Fruit fly (Drosophila melanogaster) whole organism, embryonic: Measurements from ENCODE around the gene CG4586.
A peak's percentile ranks its signal among the peaks of the same experiment; 100 is the strongest.

Experiments
- Awh ChIP-seq: fragments of 200-800 bp; sonication (Bioruptor generic); IDR thresholded peaks from 2 replicates; pipeline ENCODE4, ENCODE4 v1.3.6; 2022; ENCODE audit warnings: missing biosample characterization, missing genetic modification characterization
- Bteb2 ChIP-seq: fragments of 200-800 bp; sonication (Bioruptor generic); optimal IDR thresholded peaks from 2 replicates; lab custom pipeline; 2016; ENCODE audit warnings: missing biosample characterization, missing genetic modification characterization
- CG10565 ChIP-seq: fragments of 200-800 bp; sonication (Bioruptor generic); optimal IDR thresholded peaks from 3 replicates; lab custom pipeline; 2016; ENCODE audit warnings: missing biosample characterization, mild to moderate bottlenecking, missing genetic modification characterization
- CG11398 ChIP-seq: fragments of 200-800 bp; sonication (Bioruptor generic); optimal IDR thresholded peaks from 2 replicates; lab custom pipeline; 2016; ENCODE audit warnings: missing biosample characterization, missing genetic modification characterization
- CG12104 ChIP-seq: fragments of 200-800 bp; sonication (Bioruptor generic); optimal IDR thresholded peaks from 3 replicates; lab custom pipeline; 2016; ENCODE audit warnings: missing biosample characterization, missing genetic modification characterization
- CG13287 ChIP-seq: fragments of 200-800 bp; sonication (Bioruptor generic); IDR thresholded peaks from 2 replicates; pipeline ENCODE4 v1.3.6; 2022; ENCODE audit warnings: missing biosample characterization, missing genetic modification characterization; ENCODE audit not compliant: partially characterized antibody
- CG14860 ChIP-seq: fragments of 200-800 bp; sonication (Bioruptor generic); IDR thresholded peaks from 3 replicates; pipeline ENCODE4 v1.3.6; 2022; ENCODE audit warnings: missing biosample characterization, missing genetic modification characterization; ENCODE audit not compliant: partially characterized antibody
- CG14965 ChIP-seq: fragments of 200-800 bp; sonication (Bioruptor generic); optimal IDR thresholded peaks from 2 replicates; lab custom pipeline; 2016; ENCODE audit warnings: missing biosample characterization, missing genetic modification characterization, borderline replicate concordance
- CG1792 ChIP-seq: fragments of 200-800 bp; sonication (Bioruptor generic); optimal IDR thresholded peaks from 2 replicates; lab custom pipeline; 2016; ENCODE audit warnings: missing biosample characterization, missing genetic modification characterization
- CG18619 ChIP-seq: fragments of 200-800 bp; sonication (Bioruptor generic); optimal IDR thresholded peaks from 3 replicates; lab custom pipeline; 2017; ENCODE audit warnings: missing biosample characterization, mild to moderate bottlenecking, missing genetic modification characterization
- CG18764 ChIP-seq: fragments of 200-800 bp; sonication (Bioruptor generic); optimal IDR thresholded peaks from 3 replicates; lab custom pipeline; 2016; ENCODE audit warnings: missing biosample characterization, missing genetic modification characterization
- CG2875 ChIP-seq: fragments of 200-800 bp; sonication (Bioruptor generic); optimal IDR thresholded peaks from 2 replicates; lab custom pipeline; 2017; ENCODE audit warnings: missing biosample characterization, mild to moderate bottlenecking, missing genetic modification characterization, missing genetic modification reagents
- CG30403 ChIP-seq: fragments of 200-800 bp; sonication (Bioruptor generic); optimal IDR thresholded peaks from 3 replicates; lab custom pipeline; 2016; ENCODE audit warnings: missing biosample characterization, missing genetic modification characterization
- CG3163 ChIP-seq: fragments of 200-800 bp; sonication (Bioruptor generic); optimal IDR thresholded peaks from 3 replicates; lab custom pipeline; 2016; ENCODE audit warnings: missing biosample characterization, missing genetic modification characterization
- CG4360 ChIP-seq: fragments of 200-800 bp; sonication (Bioruptor generic); IDR thresholded peaks from 2 replicates; pipeline ENCODE4 v1.3.6; 2022; ENCODE audit warnings: missing biosample characterization, missing genetic modification characterization
- CG6654 ChIP-seq: fragments of 200-800 bp; sonication (Bioruptor generic); optimal IDR thresholded peaks from 2 replicates; lab custom pipeline; 2017; ENCODE audit warnings: missing biosample characterization, mild to moderate bottlenecking, missing genetic modification characterization
- CG7271 ChIP-seq: fragments of 200-800 bp; sonication (Bioruptor generic); optimal IDR thresholded peaks from 2 replicates; lab custom pipeline; 2018; ENCODE audit warnings: missing biosample characterization, mild to moderate bottlenecking, missing genetic modification characterization, moderate library complexity
- CG7928 ChIP-seq: fragments of 200-800 bp; sonication (Bioruptor generic); optimal IDR thresholded peaks from 2 replicates; lab custom pipeline; 2017; ENCODE audit warnings: missing biosample characterization, mild to moderate bottlenecking, missing genetic modification characterization
- CG8290 ChIP-seq, 3 experiments: fragments of 200-800 bp; sonication (Bioruptor generic); optimal IDR thresholded peaks; 2 replicates each; lab custom pipeline; 2016 to 2019; ENCODE audit warnings: missing biosample characterization in 3 of 3, missing genetic modification characterization in 3 of 3, mild to moderate bottlenecking in 2 of 3, moderate library complexity in 1 of 3
- CG8478 ChIP-seq: fragments of >200 bp; optimal IDR thresholded peaks from 2 replicates; lab custom pipeline; 2018
- CG9727 ChIP-seq: fragments of 200-800 bp; sonication (Bioruptor generic); optimal IDR thresholded peaks from 3 replicates; lab custom pipeline; 2017; ENCODE audit warnings: missing biosample characterization, mild to moderate bottlenecking, missing genetic modification characterization
- CG9932 ChIP-seq: fragments of 200-800 bp; sonication (Bioruptor generic); IDR thresholded peaks from 2 replicates; pipeline ENCODE4 v1.3.6; 2022; ENCODE audit warnings: missing biosample characterization, missing genetic modification characterization
- Dfd ChIP-seq, 2 experiments: fragments of >200 bp; optimal IDR thresholded peaks; 2 replicates each; lab custom pipeline; 2017; ENCODE audit warnings: missing biosample characterization in 2 of 2, missing genetic modification characterization in 2 of 2
- HLHmδ ChIP-seq: fragments of 200-800 bp; sonication (Bioruptor generic); optimal IDR thresholded peaks from 2 replicates; lab custom pipeline; 2018; ENCODE audit warnings: missing biosample characterization, mild to moderate bottlenecking, missing genetic modification characterization, moderate library complexity
- Hr3 ChIP-seq: fragments of 200-800 bp; sonication (Bioruptor generic); optimal IDR thresholded peaks from 3 replicates; lab custom pipeline; 2016; ENCODE audit warnings: missing biosample characterization, missing genetic modification characterization
- Sry-β ChIP-seq: fragments of 200-800 bp; sonication (Bioruptor generic); optimal IDR thresholded peaks from 2 replicates; lab custom pipeline; 2018; ENCODE audit warnings: missing biosample characterization, mild to moderate bottlenecking, missing genetic modification characterization, moderate library complexity
- Xbp1 ChIP-seq: fragments of 200-800 bp; sonication (Bioruptor generic); optimal IDR thresholded peaks from 3 replicates; lab custom pipeline; 2016; ENCODE audit warnings: missing biosample characterization, mild to moderate bottlenecking, missing genetic modification characterization
- abd-A ChIP-seq: fragments of 200-800 bp; sonication (Bioruptor generic); optimal IDR thresholded peaks from 3 replicates; lab custom pipeline; 2019; ENCODE audit warnings: missing biosample characterization, mild to moderate bottlenecking, missing genetic modification characterization, moderate library complexity
- ap ChIP-seq: fragments of 200-800 bp; sonication (Bioruptor generic); IDR thresholded peaks from 2 replicates; pipeline ENCODE4 v1.3.6; 2022; ENCODE audit warnings: missing biosample characterization, missing genetic modification characterization
- ase ChIP-seq: fragments of 200-800 bp; sonication (Bioruptor generic); IDR thresholded peaks from 3 replicates; pipeline ENCODE4 v1.3.6; 2022; ENCODE audit warnings: missing biosample characterization, missing genetic modification characterization
- dan ChIP-seq: fragments of 200-800 bp; sonication (Bioruptor generic); IDR thresholded peaks from 2 replicates; pipeline ENCODE4 v1.3.6; 2022; ENCODE audit warnings: missing biosample characterization, missing genetic modification characterization
- danr ChIP-seq: fragments of 200-800 bp; sonication (Bioruptor generic); IDR thresholded peaks from 2 replicates; pipeline ENCODE4 v1.3.6; 2022; ENCODE audit warnings: missing biosample characterization, missing genetic modification characterization
- emc ChIP-seq: fragments of 200-800 bp; sonication (Bioruptor generic); optimal IDR thresholded peaks from 2 replicates; lab custom pipeline; 2016; ENCODE audit warnings: missing biosample characterization, missing genetic modification characterization
- ewg ChIP-seq: fragments of 200-800 bp; sonication (Bioruptor generic); optimal IDR thresholded peaks from 3 replicates; lab custom pipeline; 2017; ENCODE audit warnings: mild to moderate bottlenecking, missing biosample characterization, missing genetic modification reagents, missing genetic modification characterization
- fu2 ChIP-seq: fragments of 200-800 bp; sonication (Bioruptor generic); optimal IDR thresholded peaks from 2 replicates; lab custom pipeline; 2016; ENCODE audit warnings: missing biosample characterization, missing genetic modification characterization
- hkb ChIP-seq, 2 experiments: fragments of 200-800 bp in 1 of 2; fragments of >200 bp in 1 of 2; sonication (Bioruptor generic) in 1 of 2; IDR thresholded peaks in 1 of 2; optimal IDR thresholded peaks in 1 of 2; 2 replicates each; pipeline versions ENCODE4 v1.3.6 to Lab custom; 2017 to 2022; ENCODE audit warnings: missing biosample characterization in 1 of 2, missing genetic modification characterization in 1 of 2
- ken ChIP-seq: fragments of 200-800 bp; sonication (Bioruptor generic); IDR thresholded peaks from 3 replicates; pipeline ENCODE4 v1.3.6; 2022; ENCODE audit warnings: missing biosample characterization, missing genetic modification characterization
- lab ChIP-seq: fragments of 200-800 bp; sonication (Bioruptor generic); optimal IDR thresholded peaks from 3 replicates; lab custom pipeline; 2017; ENCODE audit warnings: missing biosample characterization, missing genetic modification characterization, mild to moderate bottlenecking, moderate library complexity, missing genetic modification reagents
- lilli ChIP-seq: fragments of 200-800 bp; sonication (Bioruptor generic); optimal IDR thresholded peaks from 3 replicates; lab custom pipeline; 2016; ENCODE audit warnings: missing biosample characterization, missing genetic modification characterization
- onecut ChIP-seq: fragments of 200-800 bp; sonication (Bioruptor generic); IDR thresholded peaks from 2 replicates; pipeline ENCODE4 v1.3.6; 2022; ENCODE audit warnings: missing biosample characterization, missing genetic modification characterization
- prd ChIP-seq, 3 experiments: fragments of >200 bp in 2 of 3; fragments of 200-800 bp in 1 of 3; sonication (Bioruptor generic) in 1 of 3; optimal IDR thresholded peaks in 2 of 3; IDR thresholded peaks in 1 of 3; 2 replicates in 2 of 3; 3 replicates in 1 of 3; pipeline versions ENCODE4 v1.3.6 to Lab custom; 2017 to 2022; ENCODE audit warnings: missing biosample characterization in 1 of 3, missing genetic modification characterization in 1 of 3
- ro ChIP-seq: fragments of 200-800 bp; sonication (Bioruptor generic); IDR thresholded peaks from 2 replicates; pipeline ENCODE4 v1.3.6; 2022; ENCODE audit warnings: missing biosample characterization, missing genetic modification characterization
- seq ChIP-seq: fragments of 200-800 bp; sonication (Bioruptor generic); IDR thresholded peaks from 2 replicates; pipeline ENCODE4 v1.3.6; 2022; ENCODE audit warnings: missing biosample characterization, missing genetic modification characterization
- slbo ChIP-seq: fragments of 200-800 bp; sonication (Bioruptor generic); IDR thresholded peaks from 2 replicates; pipeline ENCODE4 v1.3.6; 2022; ENCODE audit warnings: missing biosample characterization, missing genetic modification characterization
- slou ChIP-seq: fragments of 200-800 bp; sonication (Bioruptor generic); optimal IDR thresholded peaks from 3 replicates; lab custom pipeline; 2016; ENCODE audit warnings: missing biosample characterization, missing genetic modification characterization
- sqz ChIP-seq: fragments of 200-800 bp; sonication (Bioruptor generic); optimal IDR thresholded peaks from 3 replicates; lab custom pipeline; 2018; ENCODE audit warnings: missing biosample characterization, mild to moderate bottlenecking, missing genetic modification characterization
- tll ChIP-seq, 2 experiments: fragments of 200-800 bp in 1 of 2; fragments of >200 bp in 1 of 2; sonication (Bioruptor generic) in 1 of 2; optimal IDR thresholded peaks; 2 replicates each; lab custom pipeline; 2017 to 2019; ENCODE audit warnings: missing biosample characterization in 2 of 2, missing genetic modification characterization in 2 of 2, mild to moderate bottlenecking in 1 of 2, moderate library complexity in 1 of 2
- zen ChIP-seq: fragments of 200-800 bp; sonication (Bioruptor generic); optimal IDR thresholded peaks from 3 replicates; lab custom pipeline; 2018; ENCODE audit warnings: missing biosample characterization, mild to moderate bottlenecking, missing genetic modification characterization, moderate library complexity
- zfh1 ChIP-seq: fragments of 200-800 bp; sonication (Bioruptor generic); IDR thresholded peaks from 3 replicates; pipeline ENCODE4 v1.3.6; 2022; ENCODE audit warnings: missing biosample characterization, missing genetic modification characterization

The CG4586 gene

dm6 chrX:7001135-7001769 is 31.5 kb downstream of the CG4586 start (continued):
- no peak for TF ChIP-seq Bteb2 (GFP tag; lab: Kevin White, UChicago)
- TF ChIP-seq slou, result no peak
- TF ChIP-seq CG4360 (GFP tag; lab: Robert Waterston, UW), result no peak
- no peak for TF ChIP-seq fu2 (GFP tag; lab: Kevin White, UChicago)
- no peak for TF ChIP-seq CG8290 (GFP tag; optimal IDR thresholded peaks at IDR 0.05; lab: Kevin White, UChicago)
- TF ChIP-seq CG8290 (tag; optimal IDR thresholded peaks at IDR 0.05; lab: Kevin White, UChicago), result peak; percentile 1 to 9
- no peak for TF ChIP-seq ken (GFP tag; lab: Robert Waterston, UW)
- TF ChIP-seq Awh (GFP tag; lab: Robert Waterston, UW), result no peak
- no peak for TF ChIP-seq ap
- TF ChIP-seq Xbp1, result peak; percentile 32
- TF ChIP-seq CG11398 (GFP tag; lab: Kevin White, UChicago), result no peak
- no peak for TF ChIP-seq Sry-β (GFP tag; lab: Kevin White, UChicago)
- TF ChIP-seq CG14965 (GFP tag; lab: Kevin White, UChicago), result no peak
- TF ChIP-seq hkb (optimal IDR thresholded peaks at IDR 0.05; lab: Kevin White, UChicago), result no peak
- peak; percentile 38; the same call in 1 of the 2 replicates for TF ChIP-seq hkb (GFP tag; IDR thresholded peaks at IDR 0.05; lab: Robert Waterston, UW)
- no peak for TF ChIP-seq HLHmδ (GFP tag; lab: Kevin White, UChicago)
- TF ChIP-seq CG6654 (GFP tag; lab: Kevin White, UChicago), result no peak
- TF ChIP-seq lilli (GFP tag; lab: Kevin White, UChicago), result no peak
- TF ChIP-seq slbo (GFP tag; lab: Robert Waterston, UW), result peak; percentile 57; the same call in 1 of the 2 replicates
- no peak for TF ChIP-seq CG2875 (GFP tag; lab: Kevin White, UChicago)
- TF ChIP-seq danr (GFP tag; lab: Robert Waterston, UW), result no peak
- no peak for TF ChIP-seq Hr3
- TF ChIP-seq CG7271, result no peak
- TF ChIP-seq Dfd (GFP tag; optimal IDR thresholded peaks at IDR 0.05; lab: Kevin White, UChicago), result no peak
- no peak for TF ChIP-seq onecut (GFP tag; lab: Robert Waterston, UW)
- no peak for TF ChIP-seq CG8478 (lab: Kevin White, UChicago)
- TF ChIP-seq CG3163 (GFP tag; lab: Kevin White, UChicago), result no peak
- TF ChIP-seq sqz (GFP tag; lab: Kevin White, UChicago), result no peak
- TF ChIP-seq dan (GFP tag; lab: Robert Waterston, UW), result no peak
- no peak for TF ChIP-seq zen (tag; lab: Kevin White, UChicago)
- TF ChIP-seq CG18619 (GFP tag; lab: Kevin White, UChicago), result peak; percentile 46
- TF ChIP-seq CG1792, result peak; percentile 23
- TF ChIP-seq tll (GFP tag; optimal IDR thresholded peaks at IDR 0.05; lab: Kevin White, UChicago), result no peak
- TF ChIP-seq abd-A (tag; lab: Kevin White, UChicago), result no peak
- TF ChIP-seq ro (GFP tag; lab: Robert Waterston, UW), result no peak
- no peak for TF ChIP-seq CG10565 (GFP tag; lab: Kevin White, UChicago)
- no peak for TF ChIP-seq seq (GFP tag; lab: Robert Waterston, UW)
- no peak for TF ChIP-seq CG14860 (GFP tag; lab: Robert Waterston, UW)
- peak; percentile 80 for TF ChIP-seq lab
- no peak for TF ChIP-seq CG7928
- TF ChIP-seq emc, result no peak
- no peak for TF ChIP-seq prd (optimal IDR thresholded peaks at IDR 0.05; lab: Kevin White, UChicago)
- TF ChIP-seq prd (GFP tag; IDR thresholded peaks at IDR 0.05; lab: Robert Waterston, UW), result peak; percentile 56
- peak; percentile 39; the same call in 1 of the 2 replicates for TF ChIP-seq CG9932 (GFP tag; lab: Robert Waterston, UW)
- TF ChIP-seq ase, result 0 out of 3 replicates have a peak, but pooled peaks have one; percentile 23
- peak; percentile 53 for TF ChIP-seq CG9727
- TF ChIP-seq ewg (GFP tag; lab: Kevin White, UChicago), result no peak
- 0 out of 3 replicates have a peak, but pooled peaks have one; percentile 42 for TF ChIP-seq zfh1 (GFP tag; lab: Robert Waterston, UW)
- peak; percentile 18 for TF ChIP-seq CG12104
- TF ChIP-seq CG18764 (GFP tag; lab: Kevin White, UChicago), result no peak
- TF ChIP-seq CG13287 (GFP tag; lab: Robert Waterston, UW), result no peak
- TF ChIP-seq CG30403 (GFP tag; lab: Kevin White, UChicago), result peak; percentile 53
